Worm (Caenorhabditis elegans) whole organism, L4 larva: ENCODE data around the gene inx-18.

Experiments used
- R02D3.7 ChIP-seq: fragments of 150-350 bp; sonication (generic microtip); optimal IDR thresholded peaks from 3 replicates; lab custom pipeline; 2014; ENCODE audit warnings: missing biosample characterization, missing genetic modification characterization
- ceh-82 ChIP-seq: sonication (generic microtip); optimal IDR thresholded peaks from 2 replicates; lab custom pipeline; 2017; ENCODE audit warnings: missing biosample characterization, missing genetic modification characterization
- ces-1 ChIP-seq: fragments of 150-350 bp; sonication (generic microtip); optimal IDR thresholded peaks from 4 replicates; lab custom pipeline; 2014; ENCODE audit warnings: missing biosample characterization, missing genetic modification reagents, missing genetic modification characterization
- lsy-2 ChIP-seq, 2 experiments: fragments of 150-350 bp in 1 of 2; sonication (generic microtip) in 1 of 2; optimal IDR thresholded peaks; 2 replicates each; lab custom pipeline; 2014 to 2017; ENCODE audit warnings: missing biosample characterization in 2 of 2, missing genetic modification characterization in 2 of 2
- madf-9 ChIP-seq: fragments of 200-800 bp; sonication (Bioruptor generic); conservative IDR thresholded peaks from 2 replicates; pipeline ENCODE4 v1.3.6; 2022; ENCODE audit warnings: missing genetic modification reagents, missing genetic modification characterization, missing compliant biosample characterization
- nhr-11 ChIP-seq: fragments of 150-350 bp; optimal IDR thresholded peaks from 2 replicates; lab custom pipeline; 2014; ENCODE audit warnings: missing biosample characterization, missing genetic modification characterization
- nhr-237 ChIP-seq: sonication (generic microtip); optimal IDR thresholded peaks from 2 replicates; lab custom pipeline; 2017; ENCODE audit warnings: missing biosample characterization, missing genetic modification characterization
- nhr-28 ChIP-seq: fragments of 150-350 bp; optimal IDR thresholded peaks from 2 replicates; lab custom pipeline; 2014; ENCODE audit warnings: missing biosample characterization, missing genetic modification characterization
- nhr-76 ChIP-seq: fragments of 150-350 bp; optimal IDR thresholded peaks from 2 replicates; lab custom pipeline; 2014; ENCODE audit warnings: missing biosample characterization, missing genetic modification characterization
- nhr-77 ChIP-seq: fragments of 150-350 bp; optimal IDR thresholded peaks from 2 replicates; lab custom pipeline; 2014; ENCODE audit warnings: missing biosample characterization, missing genetic modification characterization
- skn-1 ChIP-seq: fragments of 150-350 bp; optimal IDR thresholded peaks from 2 replicates; lab custom pipeline; 2014; ENCODE audit warnings: missing biosample characterization, missing genetic modification characterization
- snpc-4 ChIP-seq: fragments of 150-350 bp; optimal IDR thresholded peaks from 2 replicates; lab custom pipeline; 2014; ENCODE audit warnings: missing biosample characterization, missing genetic modification characterization

DNA sequence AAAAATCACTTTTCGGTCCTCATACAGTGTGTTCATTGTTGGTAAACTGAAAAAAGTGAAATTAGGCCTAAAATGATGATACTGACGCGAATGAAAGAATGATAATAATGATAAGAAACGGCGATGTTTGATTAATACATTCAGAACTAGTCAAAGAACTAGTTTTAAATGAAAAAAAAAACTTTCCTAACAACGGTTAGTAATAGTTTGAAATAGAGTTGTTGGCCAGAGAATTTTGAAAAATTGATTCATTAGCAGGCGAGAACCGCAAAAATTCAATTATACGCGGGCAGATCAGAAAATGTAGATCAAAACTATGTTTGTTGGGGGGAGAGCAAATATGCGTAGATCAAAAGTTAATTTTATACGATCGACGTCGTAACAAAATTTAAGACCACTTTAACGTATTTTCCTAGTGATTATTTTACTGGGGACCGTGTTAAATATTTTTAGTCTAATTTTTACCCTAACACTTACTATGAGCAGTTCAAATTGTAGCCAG, 35.3 kb upstream of the inx-18 start, which contains the start of gene F56A11.5:
- TF ChIP-seq nhr-77 (tag; lab: Kevin White, UChicago) (no peak), nhr-11 (no peak), nhr-28 (tag; lab: Kevin White, UChicago) (no peak), nhr-237 (tag; lab: Kevin White, UChicago) (no peak), lsy-2 (tag; optimal IDR thresholded peaks at IDR 0.05; lab: Kevin White, UChicago) (no peak), nhr-76 (tag; lab: Kevin White, UChicago) (no peak), madf-9 (no peak), R02D3.7 (tag; lab: Kevin White, UChicago) (no peak), ces-1 (GFP tag; lab: Kevin White, UChicago) (no peak), skn-1 (tag; lab: Kevin White, UChicago) (no peak), snpc-4 (no peak), ceh-82 (no peak)
